Fruit fly (Drosophila melanogaster) S2 (cell line): Measurements from ENCODE around the gene CG3961.

ENCODE experiments used
- CG8478 ChIP-seq: fragments of >200 bp; optimal IDR thresholded peaks from 2 replicates; lab custom pipeline; 2018
- CTCF ChIP-seq, 2 experiments: fragments of >200 bp; optimal IDR thresholded peaks; 2 replicates each; lab custom pipeline; 2018

- no peak for TF ChIP-seq CTCF (optimal IDR thresholded peaks at IDR 0.05; lab: Kevin White, UChicago)
- TF ChIP-seq CG8478 = no peak
Measured at dm6 chr3L:18865447-18866367, 24.6 kb downstream of the CG3961 start, which contains the start of gene CG14074.
